Comparison of ENCODE assay signal across 1 fruit fly cellular context in the genomic region with DNA sequence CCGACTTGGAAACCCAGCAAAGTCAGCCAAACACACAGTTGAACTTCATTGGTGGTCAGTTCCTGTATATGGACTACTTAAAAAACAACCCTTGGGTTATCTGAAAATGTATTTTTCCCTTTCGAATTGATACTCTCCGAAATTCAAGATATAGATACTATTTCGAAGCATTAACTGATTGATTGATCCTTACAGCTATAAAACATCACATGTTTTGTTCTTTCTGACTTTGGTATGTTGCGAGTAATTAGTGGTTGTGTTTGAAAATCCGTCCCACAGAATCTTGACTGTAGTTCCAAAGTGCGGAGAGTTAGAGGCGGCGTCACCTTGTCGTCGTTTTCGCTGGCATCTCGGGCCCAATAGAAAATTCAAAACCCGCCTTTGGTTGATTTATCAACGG.
TF ChIP-seq lines count a peak whose summit lies in the region.

No protein-coding gene starts in this region.

TF ChIP-seq in whole organism, embryonic, 481 proteins besides CTCF, POLR2A, EP300 and RAD21 (continued from another document):
- TF ChIP-seq CG11456 (GFP tag; IDR thresholded peaks at IDR 0.05; lab: Robert Waterston, UW) (no peak), btn (GFP tag; optimal IDR thresholded peaks at IDR 0.05; lab: Kevin White, UChicago) (no peak), CG12659 (GFP tag; optimal IDR thresholded peaks at IDR 0.05; lab: Kevin White, UChicago) (peak; percentile 4), trh (GFP tag; optimal IDR thresholded peaks at IDR 0.05; lab: Kevin White, UChicago) (no peak), ac (GFP tag; optimal IDR thresholded peaks at IDR 0.05; lab: Kevin White, UChicago) (no peak), B-H2 (GFP tag; optimal IDR thresholded peaks at IDR 0.05; lab: Kevin White, UChicago) (no peak), Camta (GFP tag; optimal IDR thresholded peaks at IDR 0.05; lab: Kevin White, UChicago) (no peak), gem (tag; optimal IDR thresholded peaks at IDR 0.05; lab: Kevin White, UChicago) (peak; percentile 21), CG17802 (tag; optimal IDR thresholded peaks at IDR 0.05; lab: Kevin White, UChicago) (no peak), chm (GFP tag; IDR thresholded peaks at IDR 0.05; lab: Robert Waterston, UW) (no peak), Hr78 (GFP tag; optimal IDR thresholded peaks at IDR 0.05; lab: Kevin White, UChicago) (no peak), jumu (GFP tag; optimal IDR thresholded peaks at IDR 0.05; lab: Kevin White, UChicago) (no peak), slp2 (GFP tag; optimal IDR thresholded peaks at IDR 0.05; lab: Kevin White, UChicago) (no peak), CG17328 (GFP tag; IDR thresholded peaks at IDR 0.05; lab: Robert Waterston, UW) (no peak), Oli (tag; optimal IDR thresholded peaks at IDR 0.05; lab: Kevin White, UChicago) (peak; percentile 3), Drgx (GFP tag; IDR thresholded peaks at IDR 0.05; lab: Robert Waterston, UW) (no peak), sug (tag; optimal IDR thresholded peaks at IDR 0.05; lab: Kevin White, UChicago) (peak; percentile 42), cwo (GFP tag; optimal IDR thresholded peaks at IDR 0.05; lab: Kevin White, UChicago) (peak; percentile 11), Med (GFP tag; lab: Kevin White, UChicago) (no peak), CG8290 (GFP tag; optimal IDR thresholded peaks at IDR 0.05; lab: Kevin White, UChicago) (no peak), CG8290 (tag; optimal IDR thresholded peaks at IDR 0.05; lab: Kevin White, UChicago) (peak in 1 of 2 experiments; percentile 49), CG12299 (tag; optimal IDR thresholded peaks at IDR 0.05; lab: Kevin White, UChicago) (no peak), bowl (GFP tag; IDR thresholded peaks at IDR 0.05; lab: Robert Waterston, UW) (no peak), NC2α (GFP tag; optimal IDR thresholded peaks at IDR 0.05; lab: Kevin White, UChicago) (no peak), her (GFP tag; optimal IDR thresholded peaks at IDR 0.05; lab: Kevin White, UChicago) (peak; percentile 2), Abd-B (GFP tag; optimal IDR thresholded peaks at IDR 0.05; lab: Kevin White, UChicago) (no peak), CoRest (tag; optimal IDR thresholded peaks at IDR 0.05; lab: Kevin White, UChicago) (peak; percentile 16), CG11504 (tag; optimal IDR thresholded peaks at IDR 0.05; lab: Kevin White, UChicago) (peak; percentile 1), CG18476 (GFP tag; optimal IDR thresholded peaks at IDR 0.05; lab: Kevin White, UChicago) (no peak), CG18619 (GFP tag; optimal IDR thresholded peaks at IDR 0.05; lab: Kevin White, UChicago) (no peak), cad (GFP tag; optimal IDR thresholded peaks at IDR 0.05; lab: Kevin White, UChicago) (no peak), Xbp1 (GFP tag; optimal IDR thresholded peaks at IDR 0.05; lab: Kevin White, UChicago) (no peak), grau (tag; optimal IDR thresholded peaks at IDR 0.05; lab: Kevin White, UChicago) (peak; percentile 86), CG4617 (GFP tag; optimal IDR thresholded peaks at IDR 0.05; lab: Kevin White, UChicago; ENCODE audit: borderline replicate concordance) (no peak), gcm2 (GFP tag; optimal IDR thresholded peaks at IDR 0.05; lab: Kevin White, UChicago) (no peak), C15 (GFP tag; IDR thresholded peaks at IDR 0.05; lab: Robert Waterston, UW) (no peak), ERR (GFP tag; optimal IDR thresholded peaks at IDR 0.05; lab: Kevin White, UChicago) (no peak), lab (GFP tag; optimal IDR thresholded peaks at IDR 0.05; lab: Kevin White, UChicago) (peak; percentile 8), sd (tag; optimal IDR thresholded peaks at IDR 0.05; lab: Kevin White, UChicago) (peak; percentile 22), jigr1 (GFP tag; IDR thresholded peaks at IDR 0.05; lab: Robert Waterston, UW) (no peak), sens (GFP tag; lab: Kevin White, UChicago) (peak; percentile 64), CG12769 (tag; optimal IDR thresholded peaks at IDR 0.05; lab: Kevin White, UChicago) (peak; percentile 4), Sin3A (optimal IDR thresholded peaks at IDR 0.05; lab: Kevin White, UChicago) (no peak), zf30C (GFP tag; optimal IDR thresholded peaks at IDR 0.05; lab: Kevin White, UChicago) (no peak), GATAe (GFP tag; conservative IDR thresholded peaks at IDR 0.05; lab: Robert Waterston, UW) (no peak), fd3F (GFP tag; optimal IDR thresholded peaks at IDR 0.05; lab: Kevin White, UChicago) (peak; percentile 21), CG2889 (GFP tag; IDR thresholded peaks at IDR 0.05; lab: Robert Waterston, UW) (no peak), CG7786 (GFP tag; optimal IDR thresholded peaks at IDR 0.05; lab: Kevin White, UChicago) (no peak), amos (GFP tag; IDR thresholded peaks at IDR 0.05; lab: Robert Waterston, UW; ENCODE audit: partially characterized antibody) (no peak), sob (GFP tag; IDR thresholded peaks at IDR 0.05; lab: Robert Waterston, UW) (no peak), fd96Cb (tag; optimal IDR thresholded peaks at IDR 0.05; lab: Kevin White, UChicago) (no peak), eve (GFP tag; optimal IDR thresholded peaks at IDR 0.05; lab: Kevin White, UChicago) (no peak), otp (GFP tag; IDR thresholded peaks at IDR 0.05; lab: Robert Waterston, UW) (no peak), CG11247 (GFP tag; IDR thresholded peaks at IDR 0.05; lab: Robert Waterston, UW) (no peak), CG15269 (tag; optimal IDR thresholded peaks at IDR 0.05; lab: Kevin White, UChicago) (peak; percentile 44), Hr51 (GFP tag; optimal IDR thresholded peaks at IDR 0.05; lab: Kevin White, UChicago) (peak in 1 of 2 experiments; percentile 18), CG3995 (GFP tag; optimal IDR thresholded peaks at IDR 0.05; lab: Kevin White, UChicago) (no peak), tgo (GFP tag; IDR thresholded peaks at IDR 0.05; lab: Robert Waterston, UW) (no peak), CG18599 (GFP tag; optimal IDR thresholded peaks at IDR 0.05; lab: Kevin White, UChicago) (peak; percentile 55), HHEX (GFP tag; optimal IDR thresholded peaks at IDR 0.05; lab: Kevin White, UChicago) (peak; percentile 20)
